Fruit fly (Drosophila melanogaster): ENCODE measurements around the gene Manf.

The Manf gene

dm6 chr3R:16374101-16374500 lies 24.9 kb downstream of the Manf start:
- TF ChIP-seq pan (optimal IDR thresholded peaks at IDR 0.05), result no peak
- no peak for TF ChIP-seq psq (optimal IDR thresholded peaks at IDR 0.05)
- no peak for TF ChIP-seq CG8478 (optimal IDR thresholded peaks at IDR 0.05)
- no peak for TF ChIP-seq EcR (GFP tag; optimal IDR thresholded peaks at IDR 0.05)
- TF ChIP-seq Dll (optimal IDR thresholded peaks at IDR 0.05), result no peak
- no peak for TF ChIP-seq usp (GFP tag; optimal IDR thresholded peaks at IDR 0.05)

dm6 chr3R:16385586-16385985 lies 36.4 kb downstream of the Manf start:
- TF ChIP-seq Dll (optimal IDR thresholded peaks at IDR 0.05), result no peak
- no peak for TF ChIP-seq EcR (GFP tag; optimal IDR thresholded peaks at IDR 0.05)
- no peak for TF ChIP-seq pan (optimal IDR thresholded peaks at IDR 0.05)
- no peak for TF ChIP-seq usp (GFP tag; optimal IDR thresholded peaks at IDR 0.05)
- TF ChIP-seq psq (optimal IDR thresholded peaks at IDR 0.05), result no peak
- TF ChIP-seq CG8478 (optimal IDR thresholded peaks at IDR 0.05), result no peak

dm6 chr3R:16387039-16387438 lies 37.8 kb downstream of the Manf start:
- TF ChIP-seq pan (optimal IDR thresholded peaks at IDR 0.05) (no peak), psq (optimal IDR thresholded peaks at IDR 0.05) (no peak), Dll (optimal IDR thresholded peaks at IDR 0.05) (no peak), usp (GFP tag; optimal IDR thresholded peaks at IDR 0.05) (no peak), CG8478 (optimal IDR thresholded peaks at IDR 0.05) (no peak), EcR (GFP tag; optimal IDR thresholded peaks at IDR 0.05) (no peak)

- no peak for TF ChIP-seq pan (optimal IDR thresholded peaks at IDR 0.05)
- TF ChIP-seq psq (optimal IDR thresholded peaks at IDR 0.05), result no peak
- no peak for TF ChIP-seq EcR (GFP tag; optimal IDR thresholded peaks at IDR 0.05)
Observed at dm6 chr3R:16389117-16389516, 39.9 kb downstream of the Manf start.

- TF ChIP-seq psq (optimal IDR thresholded peaks at IDR 0.05) (no peak), EcR (GFP tag; optimal IDR thresholded peaks at IDR 0.05) (no peak), usp (GFP tag; optimal IDR thresholded peaks at IDR 0.05) (no peak), CG8478 (optimal IDR thresholded peaks at IDR 0.05) (no peak), Dll (optimal IDR thresholded peaks at IDR 0.05) (no peak), pan (optimal IDR thresholded peaks at IDR 0.05) (no peak)
Observed at dm6 chr3R:16394531-16394930, 45.3 kb downstream of the Manf start.

- TF ChIP-seq pan (optimal IDR thresholded peaks at IDR 0.05), result no peak
- no peak for TF ChIP-seq CG8478 (optimal IDR thresholded peaks at IDR 0.05)
- no peak for TF ChIP-seq EcR (GFP tag; optimal IDR thresholded peaks at IDR 0.05)
- TF ChIP-seq Dll (optimal IDR thresholded peaks at IDR 0.05), result no peak
- TF ChIP-seq usp (GFP tag; optimal IDR thresholded peaks at IDR 0.05), result no peak
- TF ChIP-seq psq (optimal IDR thresholded peaks at IDR 0.05), result no peak
Observed at dm6 chr3R:16395448-16395847, 46.2 kb downstream of the Manf start.

dm6 chr3R:16396565-16396964 lies 47.4 kb downstream of the Manf start:
- no peak for TF ChIP-seq usp (GFP tag; optimal IDR thresholded peaks at IDR 0.05)
- no peak for TF ChIP-seq EcR (GFP tag; optimal IDR thresholded peaks at IDR 0.05)
- no peak for TF ChIP-seq psq (optimal IDR thresholded peaks at IDR 0.05)
- no peak for TF ChIP-seq CG8478 (optimal IDR thresholded peaks at IDR 0.05)
- no peak for TF ChIP-seq Dll (optimal IDR thresholded peaks at IDR 0.05)
- no peak for TF ChIP-seq pan (optimal IDR thresholded peaks at IDR 0.05)
